Worm (Caenorhabditis elegans) whole organism, L1 larva: Measurements from ENCODE around the gene unc-105.

Experiments
- C34B4.2 ChIP-seq: sonication (generic microtip); optimal IDR thresholded peaks from 2 replicates; lab custom pipeline; 2017; ENCODE audit warnings: mild to moderate bottlenecking, missing genetic modification characterization, missing compliant biosample characterization
- blmp-1 ChIP-seq: fragments of 150-350 bp; optimal IDR thresholded peaks from 2 replicates; lab custom pipeline; 2014; ENCODE audit warnings: missing biosample characterization, missing genetic modification characterization
- ceh-8 ChIP-seq: fragments of 200-800 bp; sonication (Bioruptor generic); optimal IDR thresholded peaks from 2 replicates; lab custom pipeline; 2018; ENCODE audit warnings: mild to moderate bottlenecking, missing genetic modification characterization, moderate library complexity, missing compliant biosample characterization
- ceh-82 ChIP-seq, 3 experiments: fragments of 150-350 bp in 1 of 3; sonication (generic microtip) in 2 of 3; optimal IDR thresholded peaks; 2 replicates each; lab custom pipeline; 2014 to 2017; ENCODE audit warnings: missing biosample characterization in 3 of 3, missing genetic modification characterization in 3 of 3
- ceh-90 ChIP-seq: sonication (generic microtip); optimal IDR thresholded peaks from 2 replicates; lab custom pipeline; 2016; ENCODE audit warnings: missing genetic modification characterization, missing compliant biosample characterization
- dsc-1 ChIP-seq: sonication (generic microtip); optimal IDR thresholded peaks from 2 replicates; lab custom pipeline; 2016; ENCODE audit warnings: mild to moderate bottlenecking, missing genetic modification characterization, missing compliant biosample characterization
- efl-3 ChIP-seq: fragments of 200-800 bp; sonication (Bioruptor generic); optimal IDR thresholded peaks from 2 replicates; lab custom pipeline; 2018; ENCODE audit warnings: mild to moderate bottlenecking, missing genetic modification characterization, missing compliant biosample characterization
- elt-2 ChIP-seq: sonication (generic microtip); optimal IDR thresholded peaks from 2 replicates; lab custom pipeline; 2016; ENCODE audit warnings: missing genetic modification characterization, mild to moderate bottlenecking, inconsistent platforms, missing compliant biosample characterization, missing genetic modification reagents
- elt-3 ChIP-seq, 6 experiments: fragments of 150-350 bp in 1 of 6; sonication (generic microtip); optimal IDR thresholded peaks; 2 replicates each; lab custom pipeline; 2017 to 2018; ENCODE audit warnings: missing biosample characterization in 6 of 6, missing genetic modification characterization in 6 of 6, inconsistent platforms in 1 of 6
- fkh-4 ChIP-seq: sonication (generic microtip); optimal IDR thresholded peaks from 2 replicates; lab custom pipeline; 2016; ENCODE audit warnings: missing compliant biosample characterization, missing genetic modification characterization, borderline replicate concordance
- fkh-8 ChIP-seq: sonication (generic microtip); optimal IDR thresholded peaks from 2 replicates; lab custom pipeline; 2016; ENCODE audit warnings: mild to moderate bottlenecking, missing genetic modification characterization, missing compliant biosample characterization
- grh-1 ChIP-seq: fragments of 200-800 bp; sonication (Bioruptor generic); IDR thresholded peaks from 2 replicates; pipeline ENCODE4 v1.3.6; 2022; ENCODE audit warnings: missing genetic modification reagents, missing genetic modification characterization, missing compliant biosample characterization
- hlh-17 ChIP-seq: fragments of 200-800 bp; sonication (Bioruptor generic); optimal IDR thresholded peaks from 2 replicates; lab custom pipeline; 2018; ENCODE audit warnings: missing genetic modification characterization, mild to moderate bottlenecking, missing compliant biosample characterization, moderate library complexity, borderline replicate concordance
- irx-1 ChIP-seq: sonication (generic microtip); optimal IDR thresholded peaks from 2 replicates; lab custom pipeline; 2016; ENCODE audit warnings: missing genetic modification characterization, missing compliant biosample characterization
- jun-1 ChIP-seq: fragments of 150-350 bp; optimal IDR thresholded peaks from 2 replicates; lab custom pipeline; 2014; ENCODE audit warnings: missing biosample characterization, missing genetic modification reagents, missing genetic modification characterization
- lin-14 ChIP-seq: fragments of 200-800 bp; sonication (Bioruptor generic); optimal IDR thresholded peaks from 2 replicates; lab custom pipeline; 2018; ENCODE audit warnings: mild to moderate bottlenecking, missing genetic modification characterization, moderate library complexity, missing compliant biosample characterization
- lir-3 ChIP-seq: sonication (generic microtip); optimal IDR thresholded peaks from 2 replicates; lab custom pipeline; 2016; ENCODE audit warnings: mild to moderate bottlenecking, missing genetic modification characterization, moderate library complexity, missing compliant biosample characterization; ENCODE audit not compliant: poor library complexity
- lsy-2 ChIP-seq, 2 experiments: fragments of 150-350 bp; optimal IDR thresholded peaks; 2 replicates each; lab custom pipeline; 2014; ENCODE audit warnings: missing biosample characterization in 2 of 2, missing genetic modification characterization in 2 of 2
- mab-9 ChIP-seq: fragments of 200-800 bp; sonication (Bioruptor generic); IDR thresholded peaks from 2 replicates; pipeline ENCODE4 v1.3.6; 2022; ENCODE audit warnings: missing genetic modification reagents, missing genetic modification characterization, missing compliant biosample characterization
- mdl-1 ChIP-seq, 2 experiments: fragments of 150-350 bp; optimal IDR thresholded peaks; 2 replicates each; lab custom pipeline; 2014 to 2017; ENCODE audit warnings: missing biosample characterization in 2 of 2, missing genetic modification characterization in 2 of 2, inconsistent platforms in 1 of 2
- nhr-19 ChIP-seq: fragments of 200-800 bp; sonication (Bioruptor generic); conservative IDR thresholded peaks from 2 replicates; pipeline ENCODE4 v1.3.6; 2022; ENCODE audit warnings: missing genetic modification characterization, missing compliant biosample characterization
- nhr-20 ChIP-seq: sonication (generic microtip); optimal IDR thresholded peaks from 2 replicates; lab custom pipeline; 2016; ENCODE audit warnings: mild to moderate bottlenecking, missing genetic modification characterization, missing compliant biosample characterization
- nhr-237 ChIP-seq: fragments of 150-350 bp; optimal IDR thresholded peaks from 2 replicates; lab custom pipeline; 2014; ENCODE audit warnings: missing biosample characterization, missing genetic modification characterization
- nhr-47 ChIP-seq: sonication (generic microtip); optimal IDR thresholded peaks from 2 replicates; lab custom pipeline; 2016; ENCODE audit warnings: mild to moderate bottlenecking, missing genetic modification characterization, moderate library complexity, missing compliant biosample characterization
- nhr-71 ChIP-seq: sonication (generic microtip); optimal IDR thresholded peaks from 2 replicates; lab custom pipeline; 2016; ENCODE audit warnings: mild to moderate bottlenecking, missing genetic modification characterization, moderate library complexity, missing compliant biosample characterization
- nhr-76 ChIP-seq: sonication (generic microtip); optimal IDR thresholded peaks from 2 replicates; lab custom pipeline; 2017; ENCODE audit warnings: missing biosample characterization, missing genetic modification characterization
- nhr-85 ChIP-seq: sonication (generic microtip); peaks from one replicate; lab custom pipeline; 2016; ENCODE audit warnings: missing genetic modification characterization, inconsistent platforms, missing compliant biosample characterization
- rnt-1 ChIP-seq: sonication (generic microtip); optimal IDR thresholded peaks from 2 replicates; lab custom pipeline; 2016; ENCODE audit warnings: mild to moderate bottlenecking, missing genetic modification characterization, moderate library complexity, missing compliant biosample characterization
- skn-1 ChIP-seq: fragments of 150-350 bp; optimal IDR thresholded peaks from 2 replicates; lab custom pipeline; 2014; ENCODE audit warnings: missing biosample characterization, missing genetic modification characterization
- snpc-4 ChIP-seq: fragments of 150-350 bp; optimal IDR thresholded peaks from 2 replicates; lab custom pipeline; 2014; ENCODE audit warnings: missing biosample characterization, missing genetic modification characterization
- snu-23 ChIP-seq: sonication (generic microtip); optimal IDR thresholded peaks from 2 replicates; lab custom pipeline; 2016; ENCODE audit warnings: missing genetic modification characterization, missing compliant biosample characterization
- sox-4 ChIP-seq: sonication (generic microtip); optimal IDR thresholded peaks from 2 replicates; lab custom pipeline; 2016; ENCODE audit warnings: missing genetic modification characterization, missing compliant biosample characterization
- sup-37 ChIP-seq: fragments of 200-800 bp; sonication (Bioruptor generic); optimal IDR thresholded peaks from 2 replicates; lab custom pipeline; 2018; ENCODE audit warnings: mild to moderate bottlenecking, missing genetic modification characterization, missing compliant biosample characterization
- swsn-7 ChIP-seq: sonication (generic microtip); optimal IDR thresholded peaks from 2 replicates; lab custom pipeline; 2016; ENCODE audit warnings: missing genetic modification characterization, missing compliant biosample characterization
- tbx-2 ChIP-seq: sonication (generic microtip); optimal IDR thresholded peaks from 2 replicates; lab custom pipeline; 2016; ENCODE audit warnings: missing genetic modification characterization, missing compliant biosample characterization
- tlp-1 ChIP-seq: fragments of 150-350 bp; optimal IDR thresholded peaks from 2 replicates; lab custom pipeline; 2014; ENCODE audit warnings: missing biosample characterization, missing genetic modification characterization
- unc-130 ChIP-seq: fragments of 150-350 bp; optimal IDR thresholded peaks from 2 replicates; lab custom pipeline; 2017; ENCODE audit warnings: missing biosample characterization, missing genetic modification characterization, inconsistent platforms
- unc-62 ChIP-seq: fragments of 150-350 bp; optimal IDR thresholded peaks from 2 replicates; lab custom pipeline; 2014; ENCODE audit warnings: missing biosample characterization, missing genetic modification reagents, missing genetic modification characterization
- unc-86 ChIP-seq: sonication (generic microtip); optimal IDR thresholded peaks from 2 replicates; lab custom pipeline; 2016; ENCODE audit warnings: missing genetic modification characterization, missing compliant biosample characterization
- unc-98 ChIP-seq: fragments of 200-800 bp; sonication (Bioruptor generic); IDR thresholded peaks from 2 replicates; pipeline ENCODE4 v1.3.6; 2022; ENCODE audit warnings: missing genetic modification characterization, missing compliant biosample characterization
- ztf-11 ChIP-seq, 2 experiments: sonication (generic microtip); optimal IDR thresholded peaks; 2 replicates each; lab custom pipeline; 2016 to 2017; ENCODE audit warnings: missing genetic modification characterization in 2 of 2, missing biosample characterization in 1 of 2, missing compliant biosample characterization in 1 of 2
- ztf-4 ChIP-seq: fragments of 150-350 bp; optimal IDR thresholded peaks from 2 replicates; lab custom pipeline; 2014; ENCODE audit warnings: missing biosample characterization, missing genetic modification characterization

unc-105 gene

ce11 chrII:8116159-8116558, at the start of gene unc-105:
Gene unc-105, plus strand, starts transcription at chrII:8116459.
- TF ChIP-seq rnt-1 (tag; lab: Kevin White, UChicago) = peak; percentile 26
- no peak for TF ChIP-seq nhr-76 (tag; lab: Kevin White, UChicago)
- TF ChIP-seq, all 84 proteins: peak for 1

ce11 chrII:8071012-8071625, 45.1 kb upstream of the unc-105 start:
- peak; percentile 66 for TF ChIP-seq elt-2 (tag; lab: Kevin White, UChicago)
- TF ChIP-seq mdl-1 (tag; optimal IDR thresholded peaks at IDR 0.05; lab: Kevin White, UChicago) = no peak
- TF ChIP-seq nhr-47 (tag; lab: Kevin White, UChicago) = no peak
- peak; percentile 92 for TF ChIP-seq blmp-1 (tag; lab: Kevin White, UChicago)
- TF ChIP-seq lin-14 (GFP tag; lab: Kevin White, UChicago) = peak; percentile 46
- peak; percentile 86 for TF ChIP-seq nhr-85 (tag; lab: Kevin White, UChicago)
- TF ChIP-seq grh-1 (GFP tag; lab: Robert Waterston, UW) = 0 out of 2 replicates have a peak, but pooled peaks have one; percentile 18
- no peak for TF ChIP-seq jun-1 (tag; lab: Kevin White, UChicago)
- peak in 5 of 6 experiments; percentile 18 to 66 (median 33) for TF ChIP-seq elt-3 (tag; optimal IDR thresholded peaks at IDR 0.05; lab: Kevin White, UChicago)
- no peak for TF ChIP-seq ceh-8
- peak; percentile 37 for TF ChIP-seq nhr-20 (tag; lab: Kevin White, UChicago)
- TF ChIP-seq tbx-2 (tag; lab: Kevin White, UChicago) = peak; percentile 13
- peak; percentile 3 for TF ChIP-seq snu-23 (GFP tag; lab: Kevin White, UChicago)
- peak; percentile 37 for TF ChIP-seq nhr-71
- no peak; the same call in 1 of the 2 replicates for TF ChIP-seq nhr-19 (GFP tag; lab: Robert Waterston, UW)
- no peak for TF ChIP-seq snpc-4 (tag; lab: Kevin White, UChicago)
- no peak for TF ChIP-seq mab-9 (GFP tag; lab: Robert Waterston, UW)
- TF ChIP-seq, all 84 proteins: peak for 10

- TF ChIP-seq mab-9 (GFP tag; lab: Robert Waterston, UW) (peak; percentile 63; the same call in 1 of the 2 replicates), skn-1 (tag; lab: Kevin White, UChicago) (peak; percentile 35), fkh-8 (tag; lab: Kevin White, UChicago) (peak; percentile 85), ceh-82 (tag; optimal IDR thresholded peaks at IDR 0.05; lab: Kevin White, UChicago) (peak in 1 of 3 experiments; percentile 33), lin-14 (GFP tag; lab: Kevin White, UChicago) (peak; percentile 92), nhr-85 (tag; lab: Kevin White, UChicago) (peak; percentile 44), ztf-4 (tag; lab: Kevin White, UChicago) (peak; percentile 24), C34B4.2 (tag; lab: Kevin White, UChicago) (no peak), snu-23 (GFP tag; lab: Kevin White, UChicago) (peak; percentile 73), nhr-71 (peak; percentile 89), hlh-17 (GFP tag; lab: Kevin White, UChicago) (no peak), mdl-1 (tag; optimal IDR thresholded peaks at IDR 0.05; lab: Kevin White, UChicago) (peak in 1 of 2 experiments; percentile 78), sox-4 (tag; lab: Kevin White, UChicago) (no peak), tlp-1 (tag; lab: Kevin White, UChicago) (no peak), tbx-2 (tag; lab: Kevin White, UChicago) (peak; percentile 54), grh-1 (GFP tag; lab: Robert Waterston, UW) (no peak), elt-3 (tag; optimal IDR thresholded peaks at IDR 0.05; lab: Kevin White, UChicago) (peak in 2 of 6 experiments; percentile 45 to 66), nhr-20 (tag; lab: Kevin White, UChicago) (peak; percentile 69), elt-2 (tag; lab: Kevin White, UChicago) (no peak), fkh-4 (tag; lab: Kevin White, UChicago) (no peak), nhr-237 (tag; lab: Kevin White, UChicago) (no peak), blmp-1 (tag; lab: Kevin White, UChicago) (peak; percentile 59), ceh-90 (no peak), efl-3 (GFP tag; lab: Kevin White, UChicago) (no peak), unc-62 (GFP tag; lab: Kevin White, UChicago) (no peak), ztf-11 (tag; optimal IDR thresholded peaks at IDR 0.05; lab: Kevin White, UChicago) (peak in 1 of 2 experiments; percentile 18), dsc-1 (tag; lab: Kevin White, UChicago) (peak; percentile 38), ceh-8 (no peak), lir-3 (tag; lab: Kevin White, UChicago) (peak; percentile 63), sup-37 (peak; percentile 4), unc-86 (tag; lab: Kevin White, UChicago) (peak; percentile 73), unc-98 (GFP tag; lab: Robert Waterston, UW) (no peak), unc-130 (tag; lab: Kevin White, UChicago) (peak; percentile 23), lsy-2 (tag; optimal IDR thresholded peaks at IDR 0.05; lab: Kevin White, UChicago) (peak; percentile 56 to 64), swsn-7 (tag; lab: Kevin White, UChicago) (peak; percentile 54), nhr-19 (GFP tag; lab: Robert Waterston, UW) (peak; percentile 81), irx-1 (tag; lab: Kevin White, UChicago) (peak; percentile 38)
These were observed 44.3 kb upstream of the unc-105 start for ce11 chrII:8071801-8072544.
